Worm (Caenorhabditis elegans) whole organism, L1 larva: ENCODE measurements around the gene icap-1.

ENCODE experiments used
- C16A3.4 ChIP-seq: fragments of 150-350 bp; optimal IDR thresholded peaks from 2 replicates; lab custom pipeline; 2014; ENCODE audit warnings: missing biosample characterization, missing genetic modification characterization
- F16B12.6 ChIP-seq: fragments of 150-350 bp; optimal IDR thresholded peaks from 2 replicates; lab custom pipeline; 2014; ENCODE audit warnings: missing biosample characterization, missing genetic modification characterization
- aha-1 ChIP-seq: fragments of 150-350 bp; optimal IDR thresholded peaks from 2 replicates; lab custom pipeline; 2014; ENCODE audit warnings: missing biosample characterization, missing genetic modification characterization
- alr-1 ChIP-seq: fragments of 200-800 bp; sonication (Bioruptor generic); optimal IDR thresholded peaks from 2 replicates; lab custom pipeline; 2018; ENCODE audit warnings: borderline replicate concordance, mild to moderate bottlenecking, missing genetic modification characterization, missing compliant biosample characterization
- ama-1 ChIP-seq: fragments of 150-350 bp; optimal IDR thresholded peaks from 2 replicates; lab custom pipeline; 2014
- ceh-82 ChIP-seq, 3 experiments: fragments of 150-350 bp in 1 of 3; sonication (generic microtip) in 2 of 3; optimal IDR thresholded peaks; 2 replicates each; lab custom pipeline; 2014 to 2017; ENCODE audit warnings: missing biosample characterization in 3 of 3, missing genetic modification characterization in 3 of 3
- ces-1 ChIP-seq: fragments of 150-350 bp; optimal IDR thresholded peaks from 2 replicates; lab custom pipeline; 2014; ENCODE audit warnings: missing biosample characterization, missing genetic modification reagents, missing genetic modification characterization
- dpl-1 ChIP-seq, 3 experiments: fragments of 150-350 bp in 2 of 3; sonication (generic microtip) in 1 of 3; optimal IDR thresholded peaks; 2 replicates each; lab custom pipeline; 2014 to 2017; ENCODE audit warnings: missing biosample characterization in 3 of 3, missing genetic modification characterization in 3 of 3, missing genetic modification reagents in 3 of 3
- efl-1 ChIP-seq, 4 experiments: fragments of 150-350 bp; optimal IDR thresholded peaks in 3 of 4; peaks in 1 of 4; 1 replicate in 1 of 4; 2 replicates in 3 of 4; lab custom pipeline; 2014; ENCODE audit warnings: missing biosample characterization in 2 of 4, missing genetic modification characterization in 2 of 4, missing genetic modification reagents in 2 of 4
- efl-3 ChIP-seq: fragments of 200-800 bp; sonication (Bioruptor generic); optimal IDR thresholded peaks from 2 replicates; lab custom pipeline; 2018; ENCODE audit warnings: mild to moderate bottlenecking, missing genetic modification characterization, missing compliant biosample characterization
- egl-13 ChIP-seq: sonication (generic microtip); optimal IDR thresholded peaks from 2 replicates; lab custom pipeline; 2016; ENCODE audit warnings: missing genotype, missing genetic modification reagents, missing genetic modification characterization, missing compliant biosample characterization
- elt-2 ChIP-seq: sonication (generic microtip); optimal IDR thresholded peaks from 2 replicates; lab custom pipeline; 2016; ENCODE audit warnings: missing genetic modification characterization, mild to moderate bottlenecking, inconsistent platforms, missing compliant biosample characterization, missing genetic modification reagents
- elt-3 ChIP-seq, 6 experiments: fragments of 150-350 bp in 1 of 6; sonication (generic microtip); optimal IDR thresholded peaks; 2 replicates each; lab custom pipeline; 2017 to 2018; ENCODE audit warnings: missing biosample characterization in 6 of 6, missing genetic modification characterization in 6 of 6, inconsistent platforms in 1 of 6
- fkh-10 ChIP-seq: sonication (generic microtip); optimal IDR thresholded peaks from 2 replicates; lab custom pipeline; 2017; ENCODE audit warnings: missing biosample characterization, missing genetic modification reagents, missing genetic modification characterization
- fkh-4 ChIP-seq: sonication (generic microtip); optimal IDR thresholded peaks from 2 replicates; lab custom pipeline; 2016; ENCODE audit warnings: missing compliant biosample characterization, missing genetic modification characterization, borderline replicate concordance
- fkh-8 ChIP-seq: sonication (generic microtip); optimal IDR thresholded peaks from 2 replicates; lab custom pipeline; 2016; ENCODE audit warnings: mild to moderate bottlenecking, missing genetic modification characterization, missing compliant biosample characterization
- fos-1 ChIP-seq: fragments of 150-350 bp; optimal IDR thresholded peaks from 2 replicates; lab custom pipeline; 2014; ENCODE audit warnings: missing biosample characterization, missing genetic modification characterization
- grh-1 ChIP-seq: fragments of 200-800 bp; sonication (Bioruptor generic); IDR thresholded peaks from 2 replicates; pipeline ENCODE4 v1.3.6; 2022; ENCODE audit warnings: missing genetic modification reagents, missing genetic modification characterization, missing compliant biosample characterization
- hlh-17 ChIP-seq: fragments of 200-800 bp; sonication (Bioruptor generic); optimal IDR thresholded peaks from 2 replicates; lab custom pipeline; 2018; ENCODE audit warnings: missing genetic modification characterization, mild to moderate bottlenecking, missing compliant biosample characterization, moderate library complexity, borderline replicate concordance
- hlh-4 ChIP-seq: sonication (generic microtip); optimal IDR thresholded peaks from 2 replicates; lab custom pipeline; 2016; ENCODE audit warnings: mild to moderate bottlenecking, missing genetic modification characterization, missing compliant biosample characterization
- hpl-2 ChIP-seq: fragments of 150-350 bp; optimal IDR thresholded peaks from 2 replicates; lab custom pipeline; 2014; ENCODE audit warnings: missing biosample characterization, missing genetic modification reagents, missing genetic modification characterization
- irx-1 ChIP-seq: sonication (generic microtip); optimal IDR thresholded peaks from 2 replicates; lab custom pipeline; 2016; ENCODE audit warnings: missing genetic modification characterization, missing compliant biosample characterization
- jun-1 ChIP-seq: fragments of 150-350 bp; optimal IDR thresholded peaks from 2 replicates; lab custom pipeline; 2014; ENCODE audit warnings: missing biosample characterization, missing genetic modification reagents, missing genetic modification characterization
- lin-13 ChIP-seq: fragments of 150-350 bp; optimal IDR thresholded peaks from 2 replicates; lab custom pipeline; 2014; ENCODE audit warnings: missing biosample characterization, missing genetic modification reagents, missing genetic modification characterization
- lin-35 ChIP-seq, 2 experiments: fragments of 150-350 bp; optimal IDR thresholded peaks; 2 replicates each; lab custom pipeline; 2014; ENCODE audit warnings: missing biosample characterization in 2 of 2, missing genetic modification characterization in 2 of 2, missing genetic modification reagents in 2 of 2
- lin-39 ChIP-seq: fragments of 150-350 bp; optimal IDR thresholded peaks from 2 replicates; lab custom pipeline; 2014; ENCODE audit warnings: missing biosample characterization, missing genetic modification reagents, missing genetic modification characterization
- lsy-2 ChIP-seq, 2 experiments: fragments of 150-350 bp; optimal IDR thresholded peaks; 2 replicates each; lab custom pipeline; 2014; ENCODE audit warnings: missing biosample characterization in 2 of 2, missing genetic modification characterization in 2 of 2
- mef-2 ChIP-seq: fragments of 150-350 bp; optimal IDR thresholded peaks from 2 replicates; lab custom pipeline; 2014; ENCODE audit warnings: missing biosample characterization, missing genetic modification characterization
- mep-1 ChIP-seq: fragments of 150-350 bp; optimal IDR thresholded peaks from 2 replicates; lab custom pipeline; 2014; ENCODE audit warnings: missing biosample characterization, missing genetic modification characterization
- nhr-11 ChIP-seq: fragments of 150-350 bp; optimal IDR thresholded peaks from 2 replicates; lab custom pipeline; 2014; ENCODE audit warnings: missing biosample characterization, missing genetic modification characterization
- nhr-28 ChIP-seq: fragments of 150-350 bp; optimal IDR thresholded peaks from 2 replicates; lab custom pipeline; 2014; ENCODE audit warnings: missing biosample characterization, missing genetic modification characterization
- nhr-47 ChIP-seq: sonication (generic microtip); optimal IDR thresholded peaks from 2 replicates; lab custom pipeline; 2016; ENCODE audit warnings: mild to moderate bottlenecking, missing genetic modification characterization, moderate library complexity, missing compliant biosample characterization
- nhr-71 ChIP-seq: sonication (generic microtip); optimal IDR thresholded peaks from 2 replicates; lab custom pipeline; 2016; ENCODE audit warnings: mild to moderate bottlenecking, missing genetic modification characterization, moderate library complexity, missing compliant biosample characterization
- nhr-85 ChIP-seq: sonication (generic microtip); peaks from one replicate; lab custom pipeline; 2016; ENCODE audit warnings: missing genetic modification characterization, inconsistent platforms, missing compliant biosample characterization
- nhr-90 ChIP-seq: sonication (generic microtip); optimal IDR thresholded peaks from 2 replicates; lab custom pipeline; 2016; ENCODE audit warnings: mild to moderate bottlenecking, missing genetic modification characterization, missing compliant biosample characterization; ENCODE audit not compliant: poor library complexity
- pag-3 ChIP-seq: sonication (generic microtip); optimal IDR thresholded peaks from 2 replicates; lab custom pipeline; 2017; ENCODE audit warnings: missing genetic modification characterization, mild to moderate bottlenecking, missing compliant biosample characterization, antibody characterized with exemption, borderline replicate concordance; ENCODE audit not compliant: insufficient read depth
- pax-3 ChIP-seq: fragments of 200-800 bp; sonication (Bioruptor generic); optimal IDR thresholded peaks from 2 replicates; lab custom pipeline; 2018; ENCODE audit warnings: mild to moderate bottlenecking, missing genetic modification characterization, moderate library complexity, missing compliant biosample characterization
- rnt-1 ChIP-seq: sonication (generic microtip); optimal IDR thresholded peaks from 2 replicates; lab custom pipeline; 2016; ENCODE audit warnings: mild to moderate bottlenecking, missing genetic modification characterization, moderate library complexity, missing compliant biosample characterization
- skn-1 ChIP-seq: fragments of 150-350 bp; optimal IDR thresholded peaks from 2 replicates; lab custom pipeline; 2014; ENCODE audit warnings: missing biosample characterization, missing genetic modification characterization
- snpc-4 ChIP-seq: fragments of 150-350 bp; optimal IDR thresholded peaks from 2 replicates; lab custom pipeline; 2014; ENCODE audit warnings: missing biosample characterization, missing genetic modification characterization
- snu-23 ChIP-seq: sonication (generic microtip); optimal IDR thresholded peaks from 2 replicates; lab custom pipeline; 2016; ENCODE audit warnings: missing genetic modification characterization, missing compliant biosample characterization
- tbx-2 ChIP-seq: sonication (generic microtip); optimal IDR thresholded peaks from 2 replicates; lab custom pipeline; 2016; ENCODE audit warnings: missing genetic modification characterization, missing compliant biosample characterization
- unc-30 ChIP-seq: sonication (generic microtip); optimal IDR thresholded peaks from 2 replicates; lab custom pipeline; 2017; ENCODE audit warnings: missing biosample characterization, missing genetic modification characterization
- unc-62 ChIP-seq: fragments of 150-350 bp; optimal IDR thresholded peaks from 2 replicates; lab custom pipeline; 2014; ENCODE audit warnings: missing biosample characterization, missing genetic modification reagents, missing genetic modification characterization
- unc-86 ChIP-seq: sonication (generic microtip); optimal IDR thresholded peaks from 2 replicates; lab custom pipeline; 2016; ENCODE audit warnings: missing genetic modification characterization, missing compliant biosample characterization
- unc-98 ChIP-seq: fragments of 200-800 bp; sonication (Bioruptor generic); IDR thresholded peaks from 2 replicates; pipeline ENCODE4 v1.3.6; 2022; ENCODE audit warnings: missing genetic modification characterization, missing compliant biosample characterization
- vab-15 ChIP-seq: sonication (generic microtip); optimal IDR thresholded peaks from 2 replicates; lab custom pipeline; 2017; ENCODE audit warnings: missing genotype, mild to moderate bottlenecking, missing genetic modification characterization, missing compliant biosample characterization
- xbp-1 ChIP-seq: sonication (generic microtip); optimal IDR thresholded peaks from 2 replicates; lab custom pipeline; 2016; ENCODE audit warnings: missing genetic modification characterization, missing compliant biosample characterization
- zip-4 ChIP-seq: fragments of 200-800 bp; sonication (Bioruptor generic); optimal IDR thresholded peaks from 2 replicates; lab custom pipeline; 2018; ENCODE audit warnings: mild to moderate bottlenecking, missing genetic modification characterization, moderate library complexity, missing compliant biosample characterization
- ztf-11 ChIP-seq, 2 experiments: sonication (generic microtip); optimal IDR thresholded peaks; 2 replicates each; lab custom pipeline; 2016 to 2017; ENCODE audit warnings: missing genetic modification characterization in 2 of 2, missing biosample characterization in 1 of 2, missing compliant biosample characterization in 1 of 2
- ztf-4 ChIP-seq: fragments of 150-350 bp; optimal IDR thresholded peaks from 2 replicates; lab custom pipeline; 2014; ENCODE audit warnings: missing biosample characterization, missing genetic modification characterization

Gene icap-1

DNA sequence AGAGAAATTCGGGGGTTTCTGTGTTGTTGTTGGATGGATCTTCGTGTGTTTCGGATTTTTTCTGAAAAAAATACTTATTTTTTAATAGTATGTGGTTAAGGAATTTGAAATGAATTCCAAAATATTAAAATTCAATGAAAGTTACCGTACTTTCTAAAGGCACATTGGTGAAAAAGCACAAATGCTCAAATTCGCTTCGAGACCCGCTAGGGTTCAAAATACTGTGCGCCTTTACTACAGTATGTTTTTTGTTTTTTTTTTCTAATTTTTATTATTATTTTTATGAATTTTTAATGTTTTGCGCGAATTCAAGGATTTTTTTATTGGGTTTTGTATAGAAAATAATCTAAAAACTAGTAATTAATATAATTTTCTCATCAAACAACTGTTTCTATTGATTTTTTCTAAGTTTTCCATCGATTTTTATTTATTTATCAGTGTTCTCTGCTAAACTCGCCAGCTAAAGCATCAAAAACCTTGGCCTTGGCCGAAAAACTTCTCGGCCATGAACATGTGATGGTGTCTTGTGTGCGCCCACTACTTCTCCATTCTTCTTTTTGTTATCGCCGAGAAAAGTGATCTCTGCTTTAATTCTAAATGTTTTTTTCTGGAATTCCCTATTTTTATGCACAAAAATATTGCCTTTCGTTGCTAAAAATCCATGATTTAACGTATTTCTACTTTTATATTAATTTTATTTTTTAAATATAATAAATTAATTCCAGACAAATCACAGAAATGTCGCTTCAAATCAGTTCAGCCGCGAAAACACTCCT, 3.3 kb downstream of the icap-1 start, which contains the start of gene iscu-1:
iscu-1 (plus strand) TSS at position 726 of the 776 bp plus-strand sequence.
- TF ChIP-seq egl-13 (tag; lab: Kevin White, UChicago) (peak; percentile 16), ceh-82 (tag; optimal IDR thresholded peaks at IDR 0.05; lab: Kevin White, UChicago) (peak in 1 of 3 experiments; percentile 38), aha-1 (no peak), rnt-1 (tag; lab: Kevin White, UChicago) (peak; percentile 76), jun-1 (tag; lab: Kevin White, UChicago) (no peak), zip-4 (GFP tag; lab: Kevin White, UChicago) (no peak), ama-1 (lab: Kevin White, UChicago) (no peak), fos-1 (no peak), ztf-4 (tag; lab: Kevin White, UChicago) (no peak), unc-98 (GFP tag; lab: Robert Waterston, UW) (no peak), nhr-28 (tag; lab: Kevin White, UChicago) (no peak), lsy-2 (tag; optimal IDR thresholded peaks at IDR 0.05; lab: Kevin White, UChicago) (peak; percentile 60 to 73), elt-3 (tag; optimal IDR thresholded peaks at IDR 0.05; lab: Kevin White, UChicago) (peak in 1 of 6 experiments; percentile 13), mep-1 (tag; lab: Kevin White, UChicago) (peak; percentile 48), skn-1 (tag; lab: Kevin White, UChicago) (peak; percentile 42), fkh-10 (GFP tag; lab: Kevin White, UChicago) (no peak), pag-3 (tag; lab: Kevin White, UChicago) (no peak), hpl-2 (GFP tag; lab: Kevin White, UChicago) (no peak), fkh-4 (tag; lab: Kevin White, UChicago) (peak; percentile 44), lin-39 (tag; lab: Kevin White, UChicago) (no peak), grh-1 (no peak), nhr-90 (tag; lab: Kevin White, UChicago) (peak; percentile 22), pax-3 (tag; lab: Kevin White, UChicago) (no peak), unc-62 (no peak), irx-1 (no peak), efl-3 (no peak), alr-1 (tag; lab: Kevin White, UChicago) (no peak), unc-86 (tag; lab: Kevin White, UChicago) (no peak), elt-2 (peak; percentile 27), efl-1 (optimal IDR thresholded peaks at IDR 0.05; lab: Kevin White, UChicago) (peak; percentile 34 to 40), efl-1 (GFP tag; optimal IDR thresholded peaks at IDR 0.05 in 1 of 2; lab: Kevin White, UChicago) (peak; percentile 50 to 88), lin-35 (GFP tag; optimal IDR thresholded peaks at IDR 0.05; lab: Kevin White, UChicago) (peak; percentile 40 to 59), snpc-4 (tag; lab: Kevin White, UChicago) (no peak), nhr-71 (tag; lab: Kevin White, UChicago) (peak; percentile 57), fkh-8 (peak; percentile 34), hlh-17 (GFP tag; lab: Kevin White, UChicago) (no peak), ztf-11 (tag; optimal IDR thresholded peaks at IDR 0.05; lab: Kevin White, UChicago) (no peak), xbp-1 (peak; percentile 16), dpl-1 (GFP tag; optimal IDR thresholded peaks at IDR 0.05; lab: Kevin White, UChicago) (peak; percentile 21 to 59 (median 49)), snu-23 (GFP tag; lab: Kevin White, UChicago) (peak; percentile 59), F16B12.6 (tag; lab: Kevin White, UChicago) (peak; percentile 33), unc-30 (tag; lab: Kevin White, UChicago) (no peak), C16A3.4 (tag; lab: Kevin White, UChicago) (no peak), hlh-4 (no peak), lin-13 (peak; percentile 39), mef-2 (tag; lab: Kevin White, UChicago) (no peak), nhr-11 (tag; lab: Kevin White, UChicago) (no peak), nhr-47 (peak; percentile 49), vab-15 (tag; lab: Kevin White, UChicago) (no peak), nhr-85 (tag; lab: Kevin White, UChicago) (no peak), tbx-2 (tag; lab: Kevin White, UChicago) (peak; percentile 41), ces-1 (GFP tag; lab: Kevin White, UChicago) (no peak)
